Fruit fly (Drosophila melanogaster) whole organism, embryonic: ENCODE results near the gene CG31019.
A peak's percentile ranks its signal among the peaks of the same experiment; 100 is the strongest.

Experiments
- Abd-B ChIP-seq: fragments of 200-800 bp; sonication (Bioruptor generic); optimal IDR thresholded peaks from 2 replicates; lab custom pipeline; 2018; ENCODE audit warnings: missing biosample characterization, mild to moderate bottlenecking, missing genetic modification characterization, moderate library complexity
- Antp ChIP-seq: fragments of 200-800 bp; sonication (Bioruptor generic); optimal IDR thresholded peaks from 3 replicates; lab custom pipeline; 2016; ENCODE audit warnings: missing biosample characterization, missing genetic modification characterization
- B-H1 ChIP-seq: fragments of 200-800 bp; sonication (Bioruptor generic); IDR thresholded peaks from 3 replicates; pipeline ENCODE4 v1.3.6; 2022; ENCODE audit warnings: missing biosample characterization, missing genetic modification characterization
- C15 ChIP-seq: fragments of 200-800 bp; sonication (Bioruptor generic); IDR thresholded peaks from 3 replicates; pipeline ENCODE4 v1.3.6; 2022; ENCODE audit warnings: missing biosample characterization, missing genetic modification characterization
- CG10267 ChIP-seq: fragments of 200-800 bp; sonication (Bioruptor generic); optimal IDR thresholded peaks from 2 replicates; lab custom pipeline; 2018; ENCODE audit warnings: missing biosample characterization, mild to moderate bottlenecking, missing genetic modification characterization, moderate library complexity
- CG11093 ChIP-seq: fragments of 200-800 bp; sonication (Bioruptor generic); IDR thresholded peaks from 3 replicates; pipeline ENCODE4 v1.3.6; 2022; ENCODE audit warnings: missing biosample characterization, missing genetic modification characterization
- CG12071 ChIP-seq: fragments of 200-800 bp; sonication (Bioruptor generic); optimal IDR thresholded peaks from 3 replicates; lab custom pipeline; 2018; ENCODE audit warnings: missing biosample characterization, mild to moderate bottlenecking, missing genetic modification characterization
- CG13775 ChIP-seq: fragments of 200-800 bp; sonication (Bioruptor generic); optimal IDR thresholded peaks from 3 replicates; lab custom pipeline; 2017; ENCODE audit warnings: missing biosample characterization, mild to moderate bottlenecking, missing genetic modification characterization
- CG14441 ChIP-seq: fragments of 200-800 bp; sonication (Bioruptor generic); IDR thresholded peaks from 2 replicates; pipeline ENCODE4 v1.3.6; 2022; ENCODE audit warnings: missing biosample characterization, missing genetic modification characterization
- CG2889 ChIP-seq: fragments of 200-800 bp; sonication (Bioruptor generic); IDR thresholded peaks from 3 replicates; pipeline ENCODE4 v1.3.6; 2022; ENCODE audit warnings: missing biosample characterization, missing genetic modification characterization
- CG30431 ChIP-seq: fragments of 200-800 bp; sonication (Bioruptor generic); optimal IDR thresholded peaks from 2 replicates; lab custom pipeline; 2017; ENCODE audit warnings: missing biosample characterization, missing genetic modification characterization
- CG32532 ChIP-seq: fragments of 200-800 bp; sonication (Bioruptor generic); IDR thresholded peaks from 2 replicates; pipeline ENCODE4 v1.3.6; 2022; ENCODE audit warnings: missing biosample characterization, missing genetic modification characterization
- CG3838 ChIP-seq: fragments of 200-800 bp; sonication (Bioruptor generic); optimal IDR thresholded peaks from 3 replicates; lab custom pipeline; 2016; ENCODE audit warnings: missing biosample characterization, missing genetic modification characterization
- CG4730 ChIP-seq: fragments of 200-800 bp; sonication (Bioruptor generic); IDR thresholded peaks from 2 replicates; pipeline ENCODE4 v1.3.6; 2022; ENCODE audit warnings: missing biosample characterization, missing genetic modification characterization
- CG4854 ChIP-seq: fragments of 200-800 bp; sonication (Bioruptor generic); optimal IDR thresholded peaks from 2 replicates; lab custom pipeline; 2016; ENCODE audit warnings: missing biosample characterization, missing genetic modification characterization, inconsistent platforms
- CG5245 ChIP-seq: fragments of 200-800 bp; sonication (Bioruptor generic); optimal IDR thresholded peaks from 3 replicates; lab custom pipeline; 2016; ENCODE audit warnings: missing biosample characterization, missing genetic modification characterization
- CG7556 ChIP-seq: fragments of 200-800 bp; sonication (Bioruptor generic); optimal IDR thresholded peaks from 2 replicates; lab custom pipeline; 2017; ENCODE audit warnings: missing biosample characterization, mild to moderate bottlenecking, missing genetic modification characterization
- CG7987 ChIP-seq: fragments of 200-800 bp; sonication (Bioruptor generic); optimal IDR thresholded peaks from 2 replicates; lab custom pipeline; 2018; ENCODE audit warnings: missing biosample characterization, mild to moderate bottlenecking, missing genetic modification characterization, moderate library complexity
- CG8089 ChIP-seq: fragments of 200-800 bp; sonication (Bioruptor generic); optimal IDR thresholded peaks from 3 replicates; lab custom pipeline; 2016; ENCODE audit warnings: missing biosample characterization, missing genetic modification characterization
- D19A ChIP-seq: fragments of 200-800 bp; optimal IDR thresholded peaks from 3 replicates; lab custom pipeline; 2019; ENCODE audit warnings: missing biosample characterization, mild to moderate bottlenecking, missing genetic modification characterization, moderate library complexity
- Dek ChIP-seq: fragments of 200-800 bp; sonication (Bioruptor generic); optimal IDR thresholded peaks from 3 replicates; lab custom pipeline; 2019; ENCODE audit warnings: missing biosample characterization, mild to moderate bottlenecking, missing genetic modification characterization, moderate library complexity
- E2f2 ChIP-seq: fragments of 200-800 bp; sonication (Bioruptor generic); IDR thresholded peaks from 2 replicates; pipeline ENCODE4 v1.3.6; 2022; ENCODE audit warnings: missing biosample characterization, missing genetic modification characterization
- Elba2 ChIP-seq: fragments of 200-800 bp; sonication (Bioruptor generic); optimal IDR thresholded peaks from 3 replicates; lab custom pipeline; 2016; ENCODE audit warnings: missing biosample characterization, missing genetic modification characterization
- H2.0 ChIP-seq: fragments of 200-800 bp; sonication (Bioruptor generic); IDR thresholded peaks from 2 replicates; pipeline ENCODE4 v1.3.6; 2022; ENCODE audit warnings: missing biosample characterization, missing genetic modification characterization
- Kr ChIP-seq: fragments of 200-800 bp; sonication (Bioruptor generic); optimal IDR thresholded peaks from 2 replicates; lab custom pipeline; 2017; ENCODE audit warnings: missing biosample characterization, mild to moderate bottlenecking, missing genetic modification characterization
- NC2α ChIP-seq: fragments of 200-800 bp; sonication (Bioruptor generic); optimal IDR thresholded peaks from 2 replicates; lab custom pipeline; 2016; ENCODE audit warnings: missing biosample characterization, missing genetic modification characterization
- NC2β ChIP-seq: fragments of 200-800 bp; sonication (Bioruptor generic); optimal IDR thresholded peaks from 2 replicates; lab custom pipeline; 2016; ENCODE audit warnings: missing biosample characterization, missing genetic modification characterization
- Opbp ChIP-seq: fragments of 200-800 bp; sonication (Bioruptor generic); IDR thresholded peaks from 3 replicates; pipeline ENCODE4 v1.3.6; 2022; ENCODE audit warnings: missing biosample characterization, missing genetic modification characterization; ENCODE audit not compliant: partially characterized antibody
- Optix ChIP-seq: fragments of 200-800 bp; sonication (Bioruptor generic); IDR thresholded peaks from 3 replicates; pipeline ENCODE4 v1.3.6; 2022; ENCODE audit warnings: missing biosample characterization, missing genetic modification characterization
- Ptx1 ChIP-seq: fragments of 200-800 bp; sonication (Bioruptor generic); IDR thresholded peaks from 2 replicates; pipeline ENCODE4 v1.3.6; 2022; ENCODE audit warnings: missing biosample characterization, missing genetic modification characterization
- Spps ChIP-seq: fragments of 200-800 bp; sonication (Bioruptor generic); optimal IDR thresholded peaks from 2 replicates; lab custom pipeline; 2018; ENCODE audit warnings: missing biosample characterization, mild to moderate bottlenecking, missing genetic modification characterization
- Trl ChIP-seq, 3 experiments: fragments of >200 bp in 2 of 3; fragments of 200-800 bp in 1 of 3; sonication (Bioruptor generic) in 1 of 3; optimal IDR thresholded peaks; 2 replicates in 1 of 3; 3 replicates in 2 of 3; lab custom pipeline; 2016 to 2017; ENCODE audit warnings: missing biosample characterization in 1 of 3, missing genetic modification characterization in 1 of 3
- aop ChIP-seq: fragments of 200-800 bp; sonication (Bioruptor generic); IDR thresholded peaks from 2 replicates; pipeline ENCODE4 v1.3.6; 2022; ENCODE audit warnings: missing biosample characterization, missing genetic modification characterization
- ase ChIP-seq: fragments of 200-800 bp; sonication (Bioruptor generic); IDR thresholded peaks from 3 replicates; pipeline ENCODE4 v1.3.6; 2022; ENCODE audit warnings: missing biosample characterization, missing genetic modification characterization
- bbx ChIP-seq: fragments of 200-800 bp; sonication (Bioruptor generic); IDR thresholded peaks from 2 replicates; pipeline ENCODE4 v1.3.6; 2022; ENCODE audit warnings: missing biosample characterization, missing genetic modification characterization; ENCODE audit not compliant: partially characterized antibody
- bcd ChIP-seq: fragments of 200-800 bp; sonication (Bioruptor generic); optimal IDR thresholded peaks from 2 replicates; lab custom pipeline; 2017; ENCODE audit warnings: missing biosample characterization, mild to moderate bottlenecking, missing genetic modification characterization
- danr ChIP-seq: fragments of 200-800 bp; sonication (Bioruptor generic); IDR thresholded peaks from 2 replicates; pipeline ENCODE4 v1.3.6; 2022; ENCODE audit warnings: missing biosample characterization, missing genetic modification characterization
- fu2 ChIP-seq: fragments of 200-800 bp; sonication (Bioruptor generic); optimal IDR thresholded peaks from 2 replicates; lab custom pipeline; 2016; ENCODE audit warnings: missing biosample characterization, missing genetic modification characterization
- gsb ChIP-seq: fragments of 200-800 bp; sonication (Bioruptor generic); IDR thresholded peaks from 2 replicates; pipeline ENCODE4 v1.3.6; 2022; ENCODE audit warnings: missing biosample characterization, missing genetic modification characterization
- nerfin-2 ChIP-seq: fragments of 200-800 bp; sonication (Bioruptor generic); IDR thresholded peaks from 2 replicates; pipeline ENCODE4 v1.3.6; 2022; ENCODE audit warnings: missing biosample characterization, missing genetic modification characterization; ENCODE audit not compliant: partially characterized antibody
- oc ChIP-seq: fragments of 200-800 bp; sonication (Bioruptor generic); optimal IDR thresholded peaks from 2 replicates; lab custom pipeline; 2018; ENCODE audit warnings: missing biosample characterization, mild to moderate bottlenecking, missing genetic modification characterization, moderate library complexity
- sd ChIP-seq: fragments of 200-800 bp; sonication (Bioruptor generic); optimal IDR thresholded peaks from 3 replicates; lab custom pipeline; 2018; ENCODE audit warnings: missing biosample characterization, mild to moderate bottlenecking, missing genetic modification characterization, moderate library complexity
- slbo ChIP-seq: fragments of 200-800 bp; sonication (Bioruptor generic); IDR thresholded peaks from 2 replicates; pipeline ENCODE4 v1.3.6; 2022; ENCODE audit warnings: missing biosample characterization, missing genetic modification characterization
- sug ChIP-seq: fragments of 200-800 bp; optimal IDR thresholded peaks from 2 replicates; lab custom pipeline; 2019; ENCODE audit warnings: missing biosample characterization, mild to moderate bottlenecking, missing genetic modification characterization, moderate library complexity
- tio ChIP-seq: fragments of 200-800 bp; sonication (Bioruptor generic); optimal IDR thresholded peaks from 2 replicates; lab custom pipeline; 2017; ENCODE audit warnings: missing biosample characterization, missing genetic modification characterization, inconsistent platforms
- vvl ChIP-seq: fragments of 200-800 bp; sonication (Bioruptor generic); IDR thresholded peaks from 2 replicates; pipeline ENCODE4 v1.3.6; 2022; ENCODE audit warnings: missing biosample characterization, missing genetic modification characterization
- wor ChIP-seq: fragments of 200-800 bp; sonication (Bioruptor generic); IDR thresholded peaks from 2 replicates; pipeline ENCODE4 v1.3.6; 2022; ENCODE audit warnings: missing biosample characterization, missing genetic modification characterization
- zen2 ChIP-seq: fragments of 200-800 bp; sonication (Bioruptor generic); IDR thresholded peaks from 3 replicates; pipeline ENCODE4 v1.3.6; 2022; ENCODE audit warnings: missing biosample characterization, missing genetic modification characterization; ENCODE audit not compliant: partially characterized antibody
- zf30C ChIP-seq: fragments of 200-800 bp; sonication (Bioruptor generic); optimal IDR thresholded peaks from 3 replicates; lab custom pipeline; 2018; ENCODE audit warnings: missing biosample characterization, mild to moderate bottlenecking, missing genetic modification characterization

The CG31019 gene

DNA sequence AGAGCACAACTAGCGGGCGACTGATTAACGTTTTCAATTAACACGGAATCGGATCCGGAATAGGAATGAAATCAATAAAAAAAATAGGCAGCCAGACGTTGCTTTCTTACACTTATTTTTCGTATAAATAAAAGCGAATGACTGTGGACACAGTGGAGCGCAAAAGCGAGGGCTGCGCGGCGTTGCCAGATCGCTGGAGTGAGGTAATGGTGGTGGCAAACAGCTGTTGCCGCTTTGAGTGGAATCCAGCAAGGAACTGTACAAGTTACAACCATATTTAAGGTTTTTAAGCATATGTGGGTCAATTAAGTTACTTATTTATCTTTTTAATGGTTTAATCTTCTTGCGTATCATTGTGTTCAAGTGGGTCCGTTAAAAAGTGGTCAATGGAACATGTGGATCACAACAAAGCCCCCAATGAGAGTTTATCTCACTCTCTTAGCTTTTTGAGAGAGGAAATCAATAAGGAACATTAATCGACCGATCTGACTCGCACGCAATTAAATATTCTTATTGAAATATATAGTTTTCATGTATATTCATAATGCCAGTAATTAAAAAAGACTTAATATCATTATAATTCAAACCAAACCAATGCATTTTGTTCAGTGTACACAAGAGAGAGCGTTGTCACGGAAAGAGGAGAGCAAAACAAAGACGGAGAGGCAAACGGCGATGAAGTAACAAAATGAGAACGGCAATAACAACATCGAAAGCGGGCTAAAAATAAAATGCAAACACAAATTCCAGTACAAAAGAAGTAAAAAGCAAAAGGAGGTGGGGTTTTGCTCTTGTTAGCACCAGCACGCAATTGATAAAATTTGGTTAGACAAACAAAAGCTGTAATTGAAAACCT, 3.6 kb downstream of the CG31019 start (continued):
- TF ChIP-seq sd (tag; lab: Kevin White, UChicago) (peak; percentile 90), CG2889 (GFP tag; lab: Robert Waterston, UW) (peak; percentile 83), bbx (GFP tag; lab: Robert Waterston, UW) (0 out of 2 replicates have a peak, but pooled peaks have one; percentile 45), tio (GFP tag; lab: Kevin White, UChicago) (peak; percentile 84), Elba2 (GFP tag; lab: Kevin White, UChicago) (no peak), Abd-B (peak; percentile 70), H2.0 (peak; percentile 93), CG13775 (peak; percentile 86), Trl (optimal IDR thresholded peaks at IDR 0.05; lab: Kevin White, UChicago) (peak; percentile 81 to 97), Trl (GFP tag; optimal IDR thresholded peaks at IDR 0.05; lab: Kevin White, UChicago) (peak; percentile 88), CG4730 (GFP tag; lab: Robert Waterston, UW) (peak; percentile 90), bcd (GFP tag; lab: Kevin White, UChicago) (peak; percentile 89), Ptx1 (peak; percentile 91), CG30431 (peak; percentile 76), nerfin-2 (GFP tag; lab: Robert Waterston, UW) (no peak), CG14441 (GFP tag; lab: Robert Waterston, UW) (peak; percentile 93), CG12071 (GFP tag; lab: Kevin White, UChicago) (peak; percentile 93), Antp (peak; percentile 72), oc (tag; lab: Kevin White, UChicago) (peak; percentile 86), zf30C (GFP tag; lab: Kevin White, UChicago) (peak; percentile 92), CG11093 (GFP tag; lab: Robert Waterston, UW) (peak; percentile 86), wor (GFP tag; lab: Robert Waterston, UW) (peak; percentile 77), E2f2 (GFP tag; lab: Robert Waterston, UW) (peak; percentile 78), Spps (peak; percentile 88), Kr (GFP tag; lab: Kevin White, UChicago) (no peak), Optix (GFP tag; lab: Robert Waterston, UW) (peak; percentile 91), CG3838 (peak; percentile 83), vvl (peak; percentile 99), ase (GFP tag; lab: Robert Waterston, UW) (peak; percentile 93; the same call in 2 of the 3 replicates), C15 (GFP tag; lab: Robert Waterston, UW) (peak; percentile 89), B-H1 (peak; percentile 95), Opbp (GFP tag; lab: Robert Waterston, UW) (no peak), CG5245 (GFP tag; lab: Kevin White, UChicago) (peak; percentile 90), CG8089 (GFP tag; lab: Kevin White, UChicago) (peak; percentile 69), NC2α (GFP tag; lab: Kevin White, UChicago) (peak; percentile 62), CG10267 (tag; lab: Kevin White, UChicago) (peak; percentile 88), danr (peak; percentile 80), D19A (tag; lab: Kevin White, UChicago) (peak; percentile 86), aop (GFP tag; lab: Robert Waterston, UW) (peak; percentile 81), CG7987 (GFP tag; lab: Kevin White, UChicago) (peak; percentile 85), CG32532 (GFP tag; lab: Robert Waterston, UW) (peak; percentile 96), CG7556 (peak; percentile 95), gsb (GFP tag; lab: Robert Waterston, UW) (peak; percentile 85), NC2β (GFP tag; lab: Kevin White, UChicago) (peak; percentile 91), zen2 (GFP tag; lab: Robert Waterston, UW) (no peak), slbo (peak; percentile 94), Dek (tag; lab: Kevin White, UChicago) (peak; percentile 88), CG4854 (GFP tag; lab: Kevin White, UChicago) (peak; percentile 91), sug (tag; lab: Kevin White, UChicago) (peak; percentile 75), fu2 (GFP tag; lab: Kevin White, UChicago) (peak; percentile 80)
